Fruit fly (Drosophila melanogaster) whole organism, wandering third instar larva: Measurements from ENCODE around the gene gammaSnap2.
A peak's percentile ranks its signal among the peaks of the same experiment; 100 is the strongest.

Experiments used
- Abd-B ChIP-seq: fragments of >200 bp; optimal IDR thresholded peaks from 2 replicates; lab custom pipeline; 2017; ENCODE audit warnings: missing biosample characterization, missing genetic modification characterization
- CG32264 ChIP-seq: fragments of 200-800 bp; sonication (Bioruptor generic); optimal IDR thresholded peaks from 2 replicates; lab custom pipeline; 2016; ENCODE audit warnings: missing biosample characterization, missing genetic modification characterization
- CG9705 ChIP-seq: fragments of 200-800 bp; sonication (Bioruptor generic); optimal IDR thresholded peaks from 2 replicates; lab custom pipeline; 2018; ENCODE audit warnings: missing biosample characterization, mild to moderate bottlenecking, missing genetic modification characterization
- CrebA ChIP-seq: fragments of 200-800 bp; sonication (Bioruptor generic); optimal IDR thresholded peaks from 2 replicates; lab custom pipeline; 2016; ENCODE audit warnings: missing biosample characterization, mild to moderate bottlenecking, missing genetic modification characterization, borderline replicate concordance
- Dfd ChIP-seq: fragments of >200 bp; optimal IDR thresholded peaks from 2 replicates; lab custom pipeline; 2017; ENCODE audit warnings: missing biosample characterization, missing genetic modification characterization
- Dif ChIP-seq: fragments of 200-275, 200-300 bp; sonication (Bioruptor generic); optimal IDR thresholded peaks from 2 replicates; lab custom pipeline; 2018; ENCODE audit warnings: missing biosample characterization, missing genetic modification characterization; ENCODE audit not compliant: partially characterized antibody
- GATAd ChIP-seq: sonication (Bioruptor generic); optimal IDR thresholded peaks from 2 replicates; lab custom pipeline; 2016; ENCODE audit warnings: missing biosample characterization, missing genetic modification characterization
- HLH106 ChIP-seq: fragments of 200-800 bp; optimal IDR thresholded peaks from 3 replicates; lab custom pipeline; 2019; ENCODE audit warnings: missing biosample characterization, mild to moderate bottlenecking, missing genetic modification characterization, moderate library complexity
- Hnf4 ChIP-seq: fragments of 200-800 bp; sonication (Bioruptor generic); optimal IDR thresholded peaks from 2 replicates; lab custom pipeline; 2016; ENCODE audit warnings: missing biosample characterization, mild to moderate bottlenecking, missing genetic modification characterization
- Hr78 ChIP-seq: fragments of >200 bp; optimal IDR thresholded peaks from 2 replicates; lab custom pipeline; 2017; ENCODE audit warnings: missing biosample characterization, missing genetic modification characterization
- Hr83 ChIP-seq: fragments of 200-300 bp; sonication (Bioruptor generic); optimal IDR thresholded peaks from 2 replicates; lab custom pipeline; 2016; ENCODE audit warnings: missing biosample characterization, mild to moderate bottlenecking, missing genetic modification characterization, moderate library complexity; ENCODE audit not compliant: poor library complexity, severe bottlenecking
- Jra ChIP-seq: sonication (Bioruptor generic); optimal IDR thresholded peaks from 2 replicates; lab custom pipeline; 2016; ENCODE audit warnings: missing biosample characterization, missing genetic modification characterization
- Mio ChIP-seq: sonication (Bioruptor generic); optimal IDR thresholded peaks from 2 replicates; lab custom pipeline; 2016; ENCODE audit warnings: missing biosample characterization, missing genetic modification characterization
- Myc ChIP-seq: fragments of >200 bp; optimal IDR thresholded peaks from 2 replicates; lab custom pipeline; 2017
- N ChIP-seq: fragments of >200 bp; optimal IDR thresholded peaks from 2 replicates; lab custom pipeline; 2018; ENCODE audit warnings: missing biosample characterization, missing external identifiers, missing genetic modification characterization
- OdsH ChIP-seq: fragments of 200-800 bp; sonication (Bioruptor generic); optimal IDR thresholded peaks from 2 replicates; lab custom pipeline; 2016; ENCODE audit warnings: missing biosample characterization, mild to moderate bottlenecking, missing genetic modification characterization
- Rel ChIP-seq, 2 experiments: fragments of 200-800 bp; sonication (Bioruptor generic) in 1 of 2; optimal IDR thresholded peaks; 2 replicates in 1 of 2; 3 replicates in 1 of 2; lab custom pipeline; 2016 to 2019; ENCODE audit warnings: mild to moderate bottlenecking in 2 of 2, missing biosample characterization in 2 of 2, missing genetic modification characterization in 2 of 2, moderate library complexity in 1 of 2
- Sp1 ChIP-seq: fragments of 200-800 bp; sonication (Bioruptor generic); optimal IDR thresholded peaks from 3 replicates; lab custom pipeline; 2019; ENCODE audit warnings: missing biosample characterization, mild to moderate bottlenecking, missing genetic modification characterization, moderate library complexity
- Vsx2 ChIP-seq: fragments of 200-300, 225-300 bp; sonication (Bioruptor generic); optimal IDR thresholded peaks from 2 replicates; lab custom pipeline; 2018; ENCODE audit warnings: missing biosample characterization, missing genetic modification characterization; ENCODE audit not compliant: partially characterized antibody
- br ChIP-seq: fragments of 200-800 bp; sonication (Bioruptor generic); optimal IDR thresholded peaks from 2 replicates; lab custom pipeline; 2016; ENCODE audit warnings: missing biosample characterization, missing genetic modification characterization
- brk ChIP-seq: fragments of 200-800 bp; sonication (Bioruptor generic); optimal IDR thresholded peaks from 2 replicates; lab custom pipeline; 2016; ENCODE audit warnings: missing biosample characterization, mild to moderate bottlenecking, missing genetic modification characterization
- dl ChIP-seq, 2 experiments: fragments of 175-275, 200-275 bp in 1 of 2; fragments of 200-275 bp in 1 of 2; sonication (Bioruptor generic); optimal IDR thresholded peaks; lab custom pipeline; 2018; ENCODE audit warnings: mild to moderate bottlenecking in 2 of 2, missing biosample characterization in 2 of 2, missing genetic modification characterization in 2 of 2, moderate library complexity in 2 of 2; ENCODE audit not compliant: partially characterized antibody in 2 of 2, insufficient read depth in 1 of 2
- dmrt93B ChIP-seq: fragments of 200-800 bp; sonication (Bioruptor generic); optimal IDR thresholded peaks from 2 replicates; lab custom pipeline; 2018; ENCODE audit warnings: missing biosample characterization, mild to moderate bottlenecking, missing genetic modification characterization
- dsf ChIP-seq: sonication (Bioruptor generic); optimal IDR thresholded peaks from 2 replicates; lab custom pipeline; 2016; ENCODE audit warnings: missing biosample characterization, missing genetic modification characterization, borderline replicate concordance
- ey ChIP-seq: fragments of 200-800 bp; sonication (Bioruptor generic); optimal IDR thresholded peaks from 2 replicates; lab custom pipeline; 2016; ENCODE audit warnings: missing biosample characterization, missing genetic modification characterization
- foxo ChIP-seq, 2 experiments: fragments of 200-800 bp; sonication (Bioruptor generic); optimal IDR thresholded peaks; 2 replicates in 1 of 2; 3 replicates in 1 of 2; lab custom pipeline; 2016 to 2017; ENCODE audit warnings: missing biosample characterization in 2 of 2, missing genetic modification characterization in 2 of 2
- fru ChIP-seq: fragments of 200-800 bp; sonication (Bioruptor generic); optimal IDR thresholded peaks from 3 replicates; lab custom pipeline; 2016; ENCODE audit warnings: missing biosample characterization, mild to moderate bottlenecking, missing genetic modification characterization
- h ChIP-seq: fragments of 200-800 bp; sonication (Bioruptor generic); optimal IDR thresholded peaks from 3 replicates; lab custom pipeline; 2016; ENCODE audit warnings: missing biosample characterization, mild to moderate bottlenecking, missing genetic modification characterization
- jim ChIP-seq: fragments of 175-275, 200-325 bp; sonication (Bioruptor generic); optimal IDR thresholded peaks from 2 replicates; lab custom pipeline; 2016; ENCODE audit warnings: missing biosample characterization, mild to moderate bottlenecking, missing genetic modification characterization
- lola ChIP-seq: fragments of >200 bp; optimal IDR thresholded peaks from 2 replicates; lab custom pipeline; 2017; ENCODE audit warnings: missing biosample characterization, missing genetic modification characterization
- pan ChIP-seq: fragments of >200 bp; optimal IDR thresholded peaks from 2 replicates; lab custom pipeline; 2017
- psq ChIP-seq: fragments of 200-800 bp; sonication (Bioruptor generic); optimal IDR thresholded peaks from 3 replicates; lab custom pipeline; 2017; ENCODE audit warnings: missing biosample characterization, mild to moderate bottlenecking, missing genetic modification characterization, moderate library complexity
- rgr ChIP-seq: fragments of 200-800 bp; sonication (Bioruptor generic); optimal IDR thresholded peaks from 3 replicates; lab custom pipeline; 2016; ENCODE audit warnings: missing biosample characterization, mild to moderate bottlenecking, missing genetic modification characterization
- sage ChIP-seq: fragments of 200-800 bp; sonication (Bioruptor generic); optimal IDR thresholded peaks from 2 replicates; lab custom pipeline; 2016; ENCODE audit warnings: missing biosample characterization, mild to moderate bottlenecking, missing genetic modification characterization
- sv ChIP-seq: fragments of 200-800 bp; sonication (Bioruptor generic); optimal IDR thresholded peaks from 3 replicates; lab custom pipeline; 2016; ENCODE audit warnings: missing biosample characterization, missing genetic modification characterization
- tai ChIP-seq: sonication (Bioruptor generic); optimal IDR thresholded peaks from 2 replicates; lab custom pipeline; 2016; ENCODE audit warnings: missing biosample characterization, missing genetic modification characterization
- usp ChIP-seq: fragments of >200 bp; optimal IDR thresholded peaks from 2 replicates; lab custom pipeline; 2017; ENCODE audit warnings: missing biosample characterization, missing genetic modification characterization
- woc ChIP-seq: sonication (Bioruptor generic); optimal IDR thresholded peaks from 2 replicates; lab custom pipeline; 2016; ENCODE audit warnings: missing biosample characterization, mild to moderate bottlenecking, missing genetic modification characterization

The gammaSnap2 gene

DNA sequence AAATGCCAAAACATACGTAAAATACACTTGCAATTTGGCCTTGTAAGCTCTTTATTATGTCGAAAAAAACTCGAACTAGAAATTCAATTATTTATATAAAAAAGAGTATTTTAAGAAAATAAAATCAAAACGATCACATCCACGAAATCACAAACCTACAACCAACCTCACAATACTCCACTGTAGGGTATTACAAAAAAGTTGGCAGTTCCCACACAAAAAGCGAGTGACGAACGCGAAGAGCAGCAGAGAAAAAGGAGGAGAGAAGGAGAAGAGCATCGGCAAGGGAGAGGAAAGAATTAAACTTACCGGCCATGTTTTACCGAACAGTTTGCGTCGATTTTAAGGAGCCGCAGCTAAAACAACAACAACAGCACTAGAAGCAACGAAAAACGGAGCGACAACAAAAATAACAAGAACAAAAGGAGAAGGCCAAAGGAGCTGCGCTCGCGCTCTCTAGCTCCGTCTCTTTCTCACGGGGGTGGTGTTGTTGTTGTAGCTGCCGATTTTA, 11.8 kb upstream of the gammaSnap2 start:
- peak; percentile 67 for TF ChIP-seq woc (GFP tag; lab: Kevin White, UChicago)
- no peak for TF ChIP-seq pan (lab: Kevin White, UChicago)
- TF ChIP-seq psq (GFP tag; lab: Kevin White, UChicago), result peak; percentile 98
- TF ChIP-seq CG32264 (GFP tag; lab: Kevin White, UChicago), result no peak
- no peak for TF ChIP-seq OdsH (GFP tag; lab: Kevin White, UChicago)
- peak; percentile 52 for TF ChIP-seq Hnf4 (GFP tag; lab: Kevin White, UChicago)
- TF ChIP-seq lola, result no peak
- TF ChIP-seq Jra (GFP tag; lab: Kevin White, UChicago), result no peak
- TF ChIP-seq Dfd, result no peak
- TF ChIP-seq tai (GFP tag; lab: Kevin White, UChicago), result peak; percentile 53
- TF ChIP-seq Rel (GFP tag; optimal IDR thresholded peaks at IDR 0.05; lab: Kevin White, UChicago), result peak; percentile 7
- no peak for TF ChIP-seq Rel (tag; optimal IDR thresholded peaks at IDR 0.05; lab: Kevin White, UChicago)
- TF ChIP-seq usp, result no peak
- TF ChIP-seq dsf (GFP tag; lab: Kevin White, UChicago), result no peak
- no peak for TF ChIP-seq CG9705 (GFP tag; lab: Kevin White, UChicago)
- no peak for TF ChIP-seq dmrt93B (GFP tag; lab: Kevin White, UChicago)
- no peak for TF ChIP-seq h (GFP tag; lab: Kevin White, UChicago)
- TF ChIP-seq sv, result no peak
- no peak for TF ChIP-seq Vsx2 (GFP tag; lab: Kevin White, UChicago)
- TF ChIP-seq CrebA (GFP tag; lab: Kevin White, UChicago), result no peak
- TF ChIP-seq rgr (GFP tag; lab: Kevin White, UChicago), result no peak
- no peak for TF ChIP-seq Myc
- peak in 1 of 2 experiments; percentile 44 for TF ChIP-seq foxo (GFP tag; optimal IDR thresholded peaks at IDR 0.05; lab: Kevin White, UChicago)
- TF ChIP-seq Hr78 (GFP tag; lab: Kevin White, UChicago), result no peak
- no peak for TF ChIP-seq Abd-B (GFP tag; lab: Kevin White, UChicago)
- TF ChIP-seq Hr83, result peak; percentile 36
- TF ChIP-seq jim, result no peak
- peak; percentile 39 for TF ChIP-seq brk
- peak; percentile 7 for TF ChIP-seq ey
- TF ChIP-seq Mio (GFP tag; lab: Kevin White, UChicago), result no peak
- peak; percentile 40 for TF ChIP-seq sage
- no peak for TF ChIP-seq dl (GFP tag; optimal IDR thresholded peaks at IDR 0.05; lab: Kevin White, UChicago; ENCODE audit: insufficient read depth in 1 of 2, partially characterized antibody in 2 of 2)
- TF ChIP-seq br (GFP tag; lab: Kevin White, UChicago), result peak; percentile 26
- TF ChIP-seq N (GFP tag; lab: Kevin White, UChicago), result no peak
- TF ChIP-seq Dif (GFP tag; lab: Kevin White, UChicago), result peak; percentile 50
- TF ChIP-seq HLH106, result peak; percentile 39
- peak; percentile 11 for TF ChIP-seq Sp1 (GFP tag; lab: Kevin White, UChicago)
- no peak for TF ChIP-seq GATAd (GFP tag; lab: Kevin White, UChicago)
- no peak for TF ChIP-seq fru (GFP tag; lab: Kevin White, UChicago)

DNA sequence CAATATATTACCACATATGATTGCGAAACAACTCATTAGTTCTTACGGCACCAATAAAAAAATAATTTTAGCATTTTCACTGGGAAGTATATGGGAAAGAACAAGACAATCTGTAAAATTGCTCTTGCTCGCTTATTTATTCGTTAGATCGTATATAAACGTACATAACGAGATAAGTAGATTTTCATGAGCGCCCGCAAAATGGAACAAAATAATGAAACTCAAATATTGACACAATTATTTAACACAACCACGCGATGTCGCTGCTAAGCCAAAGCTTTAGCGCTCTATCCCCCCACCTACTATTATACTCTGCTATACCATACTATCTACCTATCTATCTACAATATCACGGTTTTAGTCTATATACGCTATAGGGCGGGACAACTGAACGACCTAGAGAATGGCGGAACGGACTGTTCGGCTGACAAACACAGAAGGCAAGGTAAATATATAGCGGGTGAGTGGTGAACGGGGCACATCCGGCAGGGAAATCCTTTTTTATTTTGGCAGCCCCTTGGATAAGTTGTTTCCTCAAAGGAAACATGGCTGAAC, 9.9 kb upstream of the gammaSnap2 start:
- TF ChIP-seq CG32264 (GFP tag; lab: Kevin White, UChicago) (no peak), tai (GFP tag; lab: Kevin White, UChicago) (peak; percentile 46), Vsx2 (GFP tag; lab: Kevin White, UChicago) (no peak), pan (lab: Kevin White, UChicago) (no peak), brk (no peak), Dfd (no peak)

DNA sequence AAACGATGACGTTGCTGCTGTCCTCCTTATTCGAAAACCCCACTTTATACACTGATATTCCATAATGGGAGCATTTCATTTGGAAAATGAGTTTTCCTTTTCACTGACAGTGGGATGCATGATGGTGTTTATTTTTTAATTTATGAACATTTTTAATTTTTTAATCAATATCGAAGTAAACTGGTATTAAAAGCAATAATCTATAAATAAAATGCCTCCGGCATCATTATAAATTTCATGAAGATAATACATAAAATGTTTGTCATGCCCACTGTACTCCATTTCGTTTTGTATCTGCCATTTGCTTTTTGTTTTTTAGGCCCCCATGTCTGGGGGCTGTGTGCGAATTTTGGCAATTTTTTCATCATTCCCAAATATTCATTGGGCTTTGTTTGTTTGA, 8.9 kb upstream of the gammaSnap2 start:
- TF ChIP-seq N (GFP tag; lab: Kevin White, UChicago), result no peak
- no peak for TF ChIP-seq Myc
- TF ChIP-seq Abd-B (GFP tag; lab: Kevin White, UChicago), result no peak
- TF ChIP-seq psq (GFP tag; lab: Kevin White, UChicago), result peak; percentile 39
- TF ChIP-seq Vsx2 (GFP tag; lab: Kevin White, UChicago), result no peak
- TF ChIP-seq dsf (GFP tag; lab: Kevin White, UChicago), result no peak
- peak; percentile 14 for TF ChIP-seq sage
- no peak for TF ChIP-seq Hr83
- no peak for TF ChIP-seq dmrt93B (GFP tag; lab: Kevin White, UChicago)
- peak; percentile 29 for TF ChIP-seq Sp1 (GFP tag; lab: Kevin White, UChicago)
- TF ChIP-seq lola, result no peak
- TF ChIP-seq CG9705 (GFP tag; lab: Kevin White, UChicago), result no peak
- TF ChIP-seq foxo (GFP tag; optimal IDR thresholded peaks at IDR 0.05; lab: Kevin White, UChicago), result no peak
- no peak for TF ChIP-seq woc (GFP tag; lab: Kevin White, UChicago)
- TF ChIP-seq Rel (GFP tag; optimal IDR thresholded peaks at IDR 0.05; lab: Kevin White, UChicago), result no peak
- TF ChIP-seq Rel (tag; optimal IDR thresholded peaks at IDR 0.05; lab: Kevin White, UChicago), result no peak
- TF ChIP-seq jim, result no peak
- TF ChIP-seq Dfd, result no peak
- TF ChIP-seq h (GFP tag; lab: Kevin White, UChicago), result peak; percentile 71
- TF ChIP-seq Mio (GFP tag; lab: Kevin White, UChicago), result no peak
- TF ChIP-seq HLH106, result peak; percentile 51
- peak; percentile 57 for TF ChIP-seq br (GFP tag; lab: Kevin White, UChicago)
- peak; percentile 34 for TF ChIP-seq sv
- peak; percentile 56 for TF ChIP-seq OdsH (GFP tag; lab: Kevin White, UChicago)
- peak; percentile 58 for TF ChIP-seq rgr (GFP tag; lab: Kevin White, UChicago)
- TF ChIP-seq CG32264 (GFP tag; lab: Kevin White, UChicago), result peak; percentile 8
- no peak for TF ChIP-seq Hr78 (GFP tag; lab: Kevin White, UChicago)
- no peak for TF ChIP-seq Jra (GFP tag; lab: Kevin White, UChicago)
- TF ChIP-seq brk, result peak; percentile 32
- TF ChIP-seq pan (lab: Kevin White, UChicago), result no peak
- TF ChIP-seq usp, result no peak
- no peak for TF ChIP-seq Dif (GFP tag; lab: Kevin White, UChicago)
- no peak for TF ChIP-seq GATAd (GFP tag; lab: Kevin White, UChicago)
- TF ChIP-seq ey, result peak; percentile 51
- peak; percentile 61 for TF ChIP-seq fru (GFP tag; lab: Kevin White, UChicago)
